Fruit fly (Drosophila melanogaster): Measurements from ENCODE around the gene senju.

DNA sequence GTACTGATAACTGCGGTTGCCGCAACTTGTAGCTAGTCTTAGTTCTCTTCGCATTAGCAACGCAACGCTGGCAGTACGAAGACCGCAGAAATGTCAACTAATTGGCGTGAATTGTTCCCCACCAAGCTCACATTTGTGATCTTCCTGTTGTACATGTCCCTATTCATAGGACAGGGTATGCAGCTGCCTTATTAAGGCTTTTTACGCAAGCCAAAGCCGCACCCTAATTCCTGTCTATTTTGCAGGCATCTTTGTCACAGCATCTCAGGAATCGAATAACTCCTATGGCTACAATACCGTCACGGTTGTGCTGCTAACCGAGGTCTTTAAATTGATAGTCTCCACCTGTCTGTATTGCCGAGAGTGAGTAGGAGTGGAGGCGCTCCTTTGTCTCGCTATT lies 351 bp downstream of the senju start, which contains the start of gene eIF3h:
- TF ChIP-seq EcR (GFP tag; optimal IDR thresholded peaks at IDR 0.05): no peak
- no peak for TF ChIP-seq fd96Ca (GFP tag; IDR thresholded peaks at IDR 0.05)
- TF ChIP-seq CG14655 (GFP tag; optimal IDR thresholded peaks at IDR 0.05): no peak
- TF ChIP-seq CG9948 (tag; optimal IDR thresholded peaks at IDR 0.05): no peak
- no peak for TF ChIP-seq CG32121 (GFP tag; IDR thresholded peaks at IDR 0.05)
- no peak for TF ChIP-seq Snoo (tag; optimal IDR thresholded peaks at IDR 0.05)
- no peak for TF ChIP-seq CG8159 (tag; optimal IDR thresholded peaks at IDR 0.05)
- no peak for TF ChIP-seq CG10348 (GFP tag; IDR thresholded peaks at IDR 0.05)
- TF ChIP-seq CG12605 (GFP tag; IDR thresholded peaks at IDR 0.05): no peak
- TF ChIP-seq gl (tag; optimal IDR thresholded peaks at IDR 0.05): no peak
- TF ChIP-seq CG17806 (tag; optimal IDR thresholded peaks at IDR 0.05): no peak
